Worm (Caenorhabditis elegans) whole organism, young adult: ENCODE data around the gene srg-2.

Source experiments
- C06A6.2 ChIP-seq: fragments of 200-800 bp; sonication (Bioruptor generic); conservative IDR thresholded peaks from 2 replicates; pipeline ENCODE4 v1.3.6; 2022; ENCODE audit warnings: missing genetic modification characterization, missing compliant biosample characterization
- C17E4.6 ChIP-seq: fragments of 200-800 bp; sonication (Bioruptor generic); IDR thresholded peaks from 2 replicates; pipeline ENCODE4 v1.3.6; 2022; ENCODE audit warnings: missing genetic modification reagents, missing genetic modification characterization, missing compliant biosample characterization
- F22D6.2 ChIP-seq: sonication (generic microtip); optimal IDR thresholded peaks from 2 replicates; lab custom pipeline; 2016; ENCODE audit warnings: mild to moderate bottlenecking, missing genetic modification characterization, missing compliant biosample characterization
- F23B12.7 ChIP-seq: sonication (generic microtip); optimal IDR thresholded peaks from 2 replicates; lab custom pipeline; 2017; ENCODE audit warnings: missing genetic modification characterization, mild to moderate bottlenecking, missing compliant biosample characterization, antibody characterized with exemption, moderate library complexity; ENCODE audit not compliant: insufficient read depth
- F49E8.2 ChIP-seq: sonication (generic microtip); optimal IDR thresholded peaks from 3 replicates; lab custom pipeline; 2017; ENCODE audit warnings: missing genetic modification characterization, mild to moderate bottlenecking, missing compliant biosample characterization, antibody characterized with exemption, moderate library complexity; ENCODE audit not compliant: insufficient read depth
- F52B5.7 ChIP-seq: sonication (generic microtip); optimal IDR thresholded peaks from 2 replicates; lab custom pipeline; 2016; ENCODE audit warnings: mild to moderate bottlenecking, missing genetic modification characterization, missing compliant biosample characterization
- F57C9.4 ChIP-seq: sonication (generic microtip); optimal IDR thresholded peaks from 2 replicates; lab custom pipeline; 2017; ENCODE audit warnings: mild to moderate bottlenecking, missing genetic modification characterization, missing compliant biosample characterization
- T07F8.4 ChIP-seq: sonication (generic microtip); optimal IDR thresholded peaks from 2 replicates; lab custom pipeline; 2016; ENCODE audit warnings: mild to moderate bottlenecking, missing genetic modification characterization, moderate library complexity, missing compliant biosample characterization
- T26A5.8 ChIP-seq: sonication (generic microtip); optimal IDR thresholded peaks from 2 replicates; lab custom pipeline; 2016; ENCODE audit warnings: missing genetic modification characterization, missing compliant biosample characterization
- Y56A3A.18 ChIP-seq: fragments of 200-800 bp; sonication (Bioruptor generic); IDR thresholded peaks from 2 replicates; pipeline ENCODE4 v1.3.6; 2022; ENCODE audit warnings: missing genetic modification reagents, missing genetic modification characterization, missing compliant biosample characterization
- aptf-3 ChIP-seq: fragments of 200-800 bp; sonication (Bioruptor generic); IDR thresholded peaks from 2 replicates; pipeline ENCODE4 v1.3.6; 2022; ENCODE audit warnings: missing genetic modification characterization, missing compliant biosample characterization
- attf-5 ChIP-seq: fragments of 200-800 bp; sonication (Bioruptor generic); optimal IDR thresholded peaks from 2 replicates; lab custom pipeline; 2018; ENCODE audit warnings: mild to moderate bottlenecking, missing genetic modification characterization, missing compliant biosample characterization
- bed-1 ChIP-seq: fragments of 200-800 bp; sonication (Bioruptor generic); IDR thresholded peaks from 2 replicates; pipeline ENCODE4 v1.3.6; 2022; ENCODE audit warnings: missing genetic modification reagents, missing genetic modification characterization, missing compliant biosample characterization
- ccch-3 ChIP-seq: fragments of 200-800 bp; sonication (Bioruptor generic); optimal IDR thresholded peaks from 2 replicates; lab custom pipeline; 2018; ENCODE audit warnings: mild to moderate bottlenecking, missing genetic modification characterization, missing compliant biosample characterization
- cebp-2 ChIP-seq: fragments of 200-800 bp; sonication (Bioruptor generic); IDR thresholded peaks from 2 replicates; pipeline ENCODE4 v1.3.6; 2022; ENCODE audit warnings: missing genetic modification characterization, missing compliant biosample characterization
- ceh-100 ChIP-seq: fragments of 200-800 bp; sonication (Bioruptor generic); IDR thresholded peaks from 2 replicates; pipeline ENCODE4 v1.3.6; 2022; ENCODE audit warnings: missing genetic modification reagents, missing genetic modification characterization, missing compliant biosample characterization
- ceh-40 ChIP-seq: fragments of 200-800 bp; sonication (Bioruptor generic); IDR thresholded peaks from 2 replicates; pipeline ENCODE4 v1.3.6; 2022; ENCODE audit warnings: missing genetic modification characterization, missing compliant biosample characterization
- ceh-91 ChIP-seq: fragments of 200-800 bp; sonication (Bioruptor generic); IDR thresholded peaks from 2 replicates; pipeline ENCODE4 v1.3.6; 2022; ENCODE audit warnings: missing genetic modification reagents, missing genetic modification characterization, missing compliant biosample characterization
- chd-7 ChIP-seq: sonication (generic microtip); optimal IDR thresholded peaks from 2 replicates; lab custom pipeline; 2016; ENCODE audit warnings: mild to moderate bottlenecking, missing genetic modification characterization, moderate library complexity, missing compliant biosample characterization
- die-1 ChIP-seq: sonication (generic microtip); optimal IDR thresholded peaks from 2 replicates; lab custom pipeline; 2016; ENCODE audit warnings: missing genotype, mild to moderate bottlenecking, missing genetic modification characterization, missing compliant biosample characterization
- dpl-1 ChIP-seq: fragments of 150-350 bp; optimal IDR thresholded peaks from 2 replicates; lab custom pipeline; 2014; ENCODE audit warnings: missing biosample characterization, missing genetic modification reagents, missing genetic modification characterization
- egrh-3 ChIP-seq: fragments of 200-800 bp; sonication (Bioruptor generic); IDR thresholded peaks from 2 replicates; pipeline ENCODE4 v1.3.6; 2022; ENCODE audit warnings: missing genetic modification reagents, missing genetic modification characterization, missing compliant biosample characterization
- hlh-26 ChIP-seq: fragments of 200-800 bp; sonication (Bioruptor generic); conservative IDR thresholded peaks from 2 replicates; pipeline ENCODE4 v1.3.6; 2022; ENCODE audit warnings: missing genetic modification reagents, missing genetic modification characterization, missing compliant biosample characterization
- hmg-1.2 ChIP-seq: fragments of 200-800 bp; sonication (Bioruptor generic); IDR thresholded peaks from 2 replicates; pipeline ENCODE4 v1.3.6; 2022; ENCODE audit warnings: missing genetic modification reagents, missing genetic modification characterization, missing compliant biosample characterization
- let-526 ChIP-seq: fragments of 200-800 bp; sonication (Bioruptor generic); IDR thresholded peaks from 2 replicates; pipeline ENCODE4 v1.3.6; 2022; ENCODE audit warnings: missing genetic modification reagents, missing genetic modification characterization, missing compliant biosample characterization
- lsy-27 ChIP-seq: sonication (generic microtip); optimal IDR thresholded peaks from 2 replicates; lab custom pipeline; 2017; ENCODE audit warnings: missing genetic modification characterization, mild to moderate bottlenecking, missing compliant biosample characterization, antibody characterized with exemption, missing genotype, borderline replicate concordance; ENCODE audit not compliant: insufficient read depth
- madf-10 ChIP-seq: sonication (generic microtip); optimal IDR thresholded peaks from 2 replicates; lab custom pipeline; 2016; ENCODE audit warnings: mild to moderate bottlenecking, missing genetic modification characterization, missing compliant biosample characterization
- madf-6 ChIP-seq: fragments of 200-800 bp; sonication (Bioruptor generic); IDR thresholded peaks from 2 replicates; pipeline ENCODE4 v1.3.6; 2022; ENCODE audit warnings: missing genetic modification reagents, missing genetic modification characterization, missing compliant biosample characterization
- mxl-1 ChIP-seq: sonication (generic microtip); optimal IDR thresholded peaks from 2 replicates; lab custom pipeline; 2016; ENCODE audit warnings: missing genetic modification characterization, missing compliant biosample characterization
- nfya-2 ChIP-seq: fragments of 200-800 bp; sonication (Bioruptor generic); IDR thresholded peaks from 2 replicates; pipeline ENCODE4 v1.3.6; 2022; ENCODE audit warnings: missing genetic modification reagents, missing genetic modification characterization, missing compliant biosample characterization
- nfyb-1 ChIP-seq: fragments of 200-800 bp; sonication (Bioruptor generic); IDR thresholded peaks from 2 replicates; pipeline ENCODE4 v1.3.6; 2022; ENCODE audit warnings: missing genetic modification reagents, missing genetic modification characterization, missing compliant biosample characterization
- nhr-179 ChIP-seq: sonication (generic microtip); optimal IDR thresholded peaks from 2 replicates; lab custom pipeline; 2016; ENCODE audit warnings: mild to moderate bottlenecking, missing genetic modification characterization, missing compliant biosample characterization
- nhr-27 ChIP-seq: fragments of 200-800 bp; sonication (Bioruptor generic); optimal IDR thresholded peaks from 2 replicates; lab custom pipeline; 2018; ENCODE audit warnings: mild to moderate bottlenecking, missing genetic modification characterization, moderate library complexity, missing compliant biosample characterization
- nhr-90 ChIP-seq: sonication (generic microtip); optimal IDR thresholded peaks from 2 replicates; lab custom pipeline; 2016; ENCODE audit warnings: missing genotype, mild to moderate bottlenecking, missing genetic modification characterization, missing compliant biosample characterization
- rcor-1 ChIP-seq: fragments of 200-800 bp; sonication (Bioruptor generic); IDR thresholded peaks from 2 replicates; pipeline ENCODE4 v1.3.6; 2022; ENCODE audit warnings: missing genetic modification reagents, missing genetic modification characterization, missing compliant biosample characterization
- rec-8 ChIP-seq, 2 experiments: sonication (generic microtip); optimal IDR thresholded peaks; 2 replicates each; lab custom pipeline; 2016; ENCODE audit warnings: mild to moderate bottlenecking in 2 of 2, missing genetic modification characterization in 2 of 2, missing genetic modification reagents in 2 of 2, missing genotype in 2 of 2, missing biosample characterization in 1 of 2, missing compliant biosample characterization in 1 of 2, moderate library complexity in 1 of 2
- sea-2 ChIP-seq: fragments of 200-800 bp; sonication (Bioruptor generic); IDR thresholded peaks from 2 replicates; pipeline ENCODE4 v1.3.6; 2022; ENCODE audit warnings: missing genetic modification characterization, missing compliant biosample characterization
- snpc-1.1 ChIP-seq: sonication (generic microtip); optimal IDR thresholded peaks from 2 replicates; lab custom pipeline; 2017; ENCODE audit warnings: missing genetic modification characterization, mild to moderate bottlenecking, missing compliant biosample characterization, antibody characterized with exemption, moderate library complexity, missing genotype, missing genetic modification reagents; ENCODE audit not compliant: insufficient read depth
- snpc-4 ChIP-seq, 5 experiments: fragments of 150-350 bp in 1 of 5; sonication (generic microtip) in 4 of 5; optimal IDR thresholded peaks; 2 replicates each; lab custom pipeline; 2014 to 2018; ENCODE audit warnings: missing genetic modification characterization in 5 of 5, missing biosample characterization in 3 of 5, antibody characterized with exemption in 2 of 5, mild to moderate bottlenecking in 2 of 5, missing compliant biosample characterization in 2 of 5, missing genotype in 2 of 5, moderate library complexity in 2 of 5, missing genetic modification reagents in 1 of 5
- unc-62 ChIP-seq: fragments of 150-350 bp; optimal IDR thresholded peaks from 2 replicates; lab custom pipeline; 2014; ENCODE audit warnings: missing biosample characterization, missing genetic modification reagents, missing genetic modification characterization
- xnd-1 ChIP-seq: sonication (generic microtip); optimal IDR thresholded peaks from 2 replicates; lab custom pipeline; 2016; ENCODE audit warnings: missing genotype, missing genetic modification reagents, missing genetic modification characterization, missing compliant biosample characterization
- ztf-18 ChIP-seq: sonication (generic microtip); optimal IDR thresholded peaks from 2 replicates; lab custom pipeline; 2016; ENCODE audit warnings: missing genotype, mild to moderate bottlenecking, missing genetic modification characterization, missing compliant biosample characterization
- ztf-22 ChIP-seq: fragments of 200-800 bp; sonication (Bioruptor generic); optimal IDR thresholded peaks from 2 replicates; lab custom pipeline; 2018; ENCODE audit warnings: mild to moderate bottlenecking, missing genetic modification characterization, moderate library complexity, missing compliant biosample characterization
- ztf-25 ChIP-seq: fragments of 200-800 bp; sonication (Bioruptor generic); IDR thresholded peaks from 2 replicates; pipeline ENCODE4 v1.3.6; 2022; ENCODE audit warnings: missing genetic modification reagents, missing genetic modification characterization, missing compliant biosample characterization
- ztf-26 ChIP-seq: sonication (generic microtip); optimal IDR thresholded peaks from 2 replicates; lab custom pipeline; 2017; ENCODE audit warnings: missing genetic modification characterization, missing compliant biosample characterization
- ztf-28 ChIP-seq: fragments of 200-800 bp; sonication (Bioruptor generic); IDR thresholded peaks from 2 replicates; pipeline ENCODE4 v1.3.6; 2022; ENCODE audit warnings: missing genetic modification reagents, missing genetic modification characterization, missing compliant biosample characterization
- ztf-3 ChIP-seq: fragments of 200-800 bp; sonication (Bioruptor generic); optimal IDR thresholded peaks from 2 replicates; lab custom pipeline; 2018; ENCODE audit warnings: mild to moderate bottlenecking, missing genetic modification characterization, missing compliant biosample characterization
- ztf-6 ChIP-seq: fragments of 200-800 bp; sonication (Bioruptor generic); IDR thresholded peaks from 2 replicates; pipeline ENCODE4 v1.3.6; 2022; ENCODE audit warnings: missing genetic modification reagents, missing genetic modification characterization, missing compliant biosample characterization

Gene srg-2

ce11 chrIII:6278301-6278827 is 18.3 kb upstream of the srg-2 start, which contains the start of gene C18F10.7:
C18F10.7 (minus strand) TSS chrIII:6278351.
- no peak for TF ChIP-seq nhr-27 (tag; lab: Kevin White, UChicago)
- TF ChIP-seq unc-62 (GFP tag; lab: Kevin White, UChicago): no peak
- TF ChIP-seq nfyb-1 (GFP tag; lab: Robert Waterston, UW): no peak
- TF ChIP-seq C17E4.6: no peak
- TF ChIP-seq die-1: no peak
- no peak for TF ChIP-seq F22D6.2 (tag; lab: Kevin White, UChicago)
- 0 out of 2 replicates have a peak, but pooled peaks have one; percentile 16 for TF ChIP-seq C06A6.2
- TF ChIP-seq sea-2: no peak
- no peak for TF ChIP-seq attf-5 (GFP tag; lab: Kevin White, UChicago)
- peak; percentile 33 for TF ChIP-seq ztf-18 (tag; lab: Kevin White, UChicago)
- TF ChIP-seq egrh-3 (GFP tag; lab: Robert Waterston, UW): peak; percentile 18; the same call in 1 of the 2 replicates
- no peak for TF ChIP-seq ztf-6 (GFP tag; lab: Robert Waterston, UW)
- no peak for TF ChIP-seq T07F8.4
- TF ChIP-seq hlh-26 (GFP tag; lab: Robert Waterston, UW): no peak
- TF ChIP-seq rec-8 (tag; optimal IDR thresholded peaks at IDR 0.05; lab: Kevin White, UChicago): no peak
- no peak for TF ChIP-seq ztf-28 (GFP tag; lab: Robert Waterston, UW)
- no peak for TF ChIP-seq ztf-25 (GFP tag; lab: Robert Waterston, UW)
- no peak for TF ChIP-seq ztf-3
- TF ChIP-seq chd-7 (tag; lab: Kevin White, UChicago): no peak
- TF ChIP-seq F23B12.7 (tag; lab: Kevin White, UChicago): no peak
- no peak for TF ChIP-seq cebp-2 (GFP tag; lab: Robert Waterston, UW)
- no peak for TF ChIP-seq ztf-26 (tag; lab: Kevin White, UChicago)
- TF ChIP-seq dpl-1 (GFP tag; lab: Kevin White, UChicago): no peak
- no peak for TF ChIP-seq snpc-4 (GFP tag; optimal IDR thresholded peaks at IDR 0.05; lab: Kevin White, UChicago)
- TF ChIP-seq snpc-4 (tag; optimal IDR thresholded peaks at IDR 0.05; lab: Kevin White, UChicago): peak in 2 of 4 experiments; percentile 9 to 39
- no peak for TF ChIP-seq nfya-2 (GFP tag; lab: Robert Waterston, UW)
- TF ChIP-seq mxl-1 (tag; lab: Kevin White, UChicago): no peak
- no peak for TF ChIP-seq ceh-100 (GFP tag; lab: Robert Waterston, UW)
- TF ChIP-seq T26A5.8: no peak
- no peak for TF ChIP-seq F52B5.7 (tag; lab: Kevin White, UChicago)
- no peak for TF ChIP-seq bed-1 (GFP tag; lab: Robert Waterston, UW)
- TF ChIP-seq let-526 (GFP tag; lab: Robert Waterston, UW): no peak
- no peak for TF ChIP-seq ztf-22 (GFP tag; lab: Kevin White, UChicago)
- peak; percentile 82 for TF ChIP-seq madf-6 (GFP tag; lab: Robert Waterston, UW)
- TF ChIP-seq madf-10 (tag; lab: Kevin White, UChicago): no peak
- TF ChIP-seq ceh-91: no peak
- TF ChIP-seq xnd-1: peak; percentile 61
- no peak for TF ChIP-seq aptf-3 (GFP tag; lab: Robert Waterston, UW)
- TF ChIP-seq hmg-1.2 (GFP tag; lab: Robert Waterston, UW): peak; percentile 98
- no peak for TF ChIP-seq nhr-90 (tag; lab: Kevin White, UChicago)
- TF ChIP-seq snpc-1.1 (tag; lab: Kevin White, UChicago): no peak
- TF ChIP-seq nhr-179 (tag; lab: Kevin White, UChicago): no peak
- no peak for TF ChIP-seq ccch-3
- TF ChIP-seq F57C9.4 (tag; lab: Kevin White, UChicago): no peak
- TF ChIP-seq F49E8.2 (tag; lab: Kevin White, UChicago): peak; percentile 49
- TF ChIP-seq Y56A3A.18 (GFP tag; lab: Robert Waterston, UW): no peak
- no peak for TF ChIP-seq lsy-27 (tag; lab: Kevin White, UChicago)
- no peak for TF ChIP-seq ceh-40 (GFP tag; lab: Robert Waterston, UW)
- TF ChIP-seq rcor-1 (GFP tag; lab: Robert Waterston, UW): no peak
